Fruit fly (Drosophila melanogaster): ENCODE data around the gene strat.

strat gene

dm6 chr2L:8280225-8280624 lies 39.9 kb upstream of the strat start (continued):
- TF ChIP-seq BEAF-32 (GFP tag; optimal IDR thresholded peaks at IDR 0.05), result no peak
- TF ChIP-seq Sox100B (GFP tag; optimal IDR thresholded peaks at IDR 0.05), result no peak
- 0 out of 3 replicates have a peak, but pooled peaks have one; percentile 26 for TF ChIP-seq CG6175 (GFP tag; IDR thresholded peaks at IDR 0.05)
- TF ChIP-seq CG10267 (tag; optimal IDR thresholded peaks at IDR 0.05), result no peak
- TF ChIP-seq sna (GFP tag; IDR thresholded peaks at IDR 0.05; ENCODE audit: partially characterized antibody), result no peak
- TF ChIP-seq gro (GFP tag; optimal IDR thresholded peaks at IDR 0.05), result no peak
- no peak for TF ChIP-seq usp (GFP tag; optimal IDR thresholded peaks at IDR 0.05)
- TF ChIP-seq CG32532 (GFP tag; IDR thresholded peaks at IDR 0.05), result no peak
- TF ChIP-seq CG12155 (GFP tag; optimal IDR thresholded peaks at IDR 0.05), result no peak
- no peak for TF ChIP-seq Atf6 (GFP tag; IDR thresholded peaks at IDR 0.05)
- 0 out of 2 replicates have a peak, but pooled peaks have one; percentile 11 for TF ChIP-seq chm (GFP tag; IDR thresholded peaks at IDR 0.05)
- no peak for TF ChIP-seq Dbx (GFP tag; IDR thresholded peaks at IDR 0.05)
- TF ChIP-seq pnt (GFP tag; optimal IDR thresholded peaks at IDR 0.05), result no peak
- TF ChIP-seq CG1529 (GFP tag; optimal IDR thresholded peaks at IDR 0.05), result no peak
- TF ChIP-seq Awh (GFP tag; IDR thresholded peaks at IDR 0.05), result no peak
- no peak for TF ChIP-seq CG10654 (GFP tag; optimal IDR thresholded peaks at IDR 0.05)
- TF ChIP-seq CG2678 (tag; optimal IDR thresholded peaks at IDR 0.05), result no peak
- TF ChIP-seq kni (GFP tag; optimal IDR thresholded peaks at IDR 0.05), result peak; percentile 88
- TF ChIP-seq h (optimal IDR thresholded peaks at IDR 0.05), result no peak
- no peak for TF ChIP-seq CG14441 (GFP tag; IDR thresholded peaks at IDR 0.05)
- TF ChIP-seq sd (tag; optimal IDR thresholded peaks at IDR 0.05), result no peak
- no peak for TF ChIP-seq Dref (GFP tag; IDR thresholded peaks at IDR 0.05)
- no peak for TF ChIP-seq Ptx1 (GFP tag; IDR thresholded peaks at IDR 0.05)
- no peak for TF ChIP-seq Taf1 (GFP tag; IDR thresholded peaks at IDR 0.05)
- no peak for TF ChIP-seq CG11723 (GFP tag; optimal IDR thresholded peaks at IDR 0.05)
- no peak for TF ChIP-seq CG10462 (GFP tag; optimal IDR thresholded peaks at IDR 0.05)
- no peak for TF ChIP-seq pzg (GFP tag; optimal IDR thresholded peaks at IDR 0.05)
- no peak for TF ChIP-seq twi (tag; optimal IDR thresholded peaks at IDR 0.05)
- no peak for TF ChIP-seq CG6272 (GFP tag; IDR thresholded peaks at IDR 0.05)
- peak; percentile 15; the same call in 1 of the 2 replicates for TF ChIP-seq CG13287 (GFP tag; IDR thresholded peaks at IDR 0.05; ENCODE audit: partially characterized antibody)
- TF ChIP-seq Doc2 (GFP tag; IDR thresholded peaks at IDR 0.05), result no peak
- no peak for TF ChIP-seq CG30431 (GFP tag; optimal IDR thresholded peaks at IDR 0.05)
- no peak for TF ChIP-seq Nf-YB (GFP tag; optimal IDR thresholded peaks at IDR 0.05)
- no peak for TF ChIP-seq Bteb2 (GFP tag; optimal IDR thresholded peaks at IDR 0.05)
- no peak for TF ChIP-seq grn (GFP tag; optimal IDR thresholded peaks at IDR 0.05)
- TF ChIP-seq CG3407 (GFP tag; optimal IDR thresholded peaks at IDR 0.05), result no peak
- no peak for TF ChIP-seq bowl (GFP tag; IDR thresholded peaks at IDR 0.05)
- TF ChIP-seq tgo (GFP tag; IDR thresholded peaks at IDR 0.05), result 0 out of 3 replicates have a peak, but pooled peaks have one; percentile 5
- no peak for TF ChIP-seq exex (tag; optimal IDR thresholded peaks at IDR 0.05)
- no peak for TF ChIP-seq CG43689 (GFP tag; IDR thresholded peaks at IDR 0.05)
- TF ChIP-seq CG7839 (tag; optimal IDR thresholded peaks at IDR 0.05), result no peak
- TF ChIP-seq CG11398 (GFP tag; optimal IDR thresholded peaks at IDR 0.05), result no peak
- TF ChIP-seq Med (GFP tag), result peak; percentile 28
- TF ChIP-seq Mad (GFP tag; optimal IDR thresholded peaks at IDR 0.05), result no peak
- no peak for TF ChIP-seq CG12236 (GFP tag; optimal IDR thresholded peaks at IDR 0.05)
- no peak for TF ChIP-seq CoRest (tag; optimal IDR thresholded peaks at IDR 0.05)
- no peak for TF ChIP-seq Hand (GFP tag; optimal IDR thresholded peaks at IDR 0.05)
- no peak for TF ChIP-seq ara (GFP tag; IDR thresholded peaks at IDR 0.05)
- TF ChIP-seq CG8290 (GFP tag; optimal IDR thresholded peaks at IDR 0.05), result no peak
- no peak for TF ChIP-seq CG8290 (tag; optimal IDR thresholded peaks at IDR 0.05)
- peak; percentile 8 for TF ChIP-seq CG12071 (GFP tag; optimal IDR thresholded peaks at IDR 0.05)
- TF ChIP-seq Myb (GFP tag; optimal IDR thresholded peaks at IDR 0.05), result no peak
- TF ChIP-seq CG6791 (GFP tag; IDR thresholded peaks at IDR 0.05; ENCODE audit: partially characterized antibody), result no peak

All from whole organism, embryonic.